Worm (Caenorhabditis elegans): ENCODE measurements around the gene Y6D1A.2.

DNA sequence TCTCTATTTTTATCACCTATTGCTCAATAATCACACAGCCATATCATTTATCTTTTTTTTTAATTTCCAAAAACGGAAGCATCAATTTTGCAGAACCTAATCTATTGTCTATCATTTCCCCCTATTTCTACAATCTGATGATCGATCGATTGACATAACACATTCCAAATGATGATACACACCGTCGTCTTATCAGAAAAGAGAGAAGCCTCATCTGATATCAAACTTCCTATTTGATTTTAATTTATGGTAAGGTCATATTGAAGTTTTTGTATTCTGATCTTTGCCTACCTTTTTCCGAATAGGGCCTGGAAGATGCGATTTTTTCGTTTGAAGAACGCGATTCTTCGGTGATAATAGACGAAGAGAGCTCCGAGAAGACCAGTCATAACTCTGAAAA is 29.8 kb upstream of the Y6D1A.2 start:
- no peak for TF ChIP-seq rnt-1 (tag; optimal IDR thresholded peaks at IDR 0.05)
- no peak for TF ChIP-seq K09A11.1 (tag; optimal IDR thresholded peaks at IDR 0.05; ENCODE audit: insufficient read depth)
- no peak for TF ChIP-seq ceh-9 (tag; optimal IDR thresholded peaks at IDR 0.05)
- TF ChIP-seq gmeb-2 (tag; optimal IDR thresholded peaks at IDR 0.05) = no peak
- TF ChIP-seq ahr-1 (tag; optimal IDR thresholded peaks at IDR 0.05) = no peak
- no peak for TF ChIP-seq ama-1 (optimal IDR thresholded peaks at IDR 0.05)
- TF ChIP-seq unc-42 (tag; optimal IDR thresholded peaks at IDR 0.05) = no peak
- no peak for TF ChIP-seq elt-2 (tag; optimal IDR thresholded peaks at IDR 0.05)
- no peak for TF ChIP-seq fkh-10 (GFP tag; optimal IDR thresholded peaks at IDR 0.05)
- TF ChIP-seq nhr-11 (tag; optimal IDR thresholded peaks at IDR 0.05) = no peak
- no peak for TF ChIP-seq ttx-3 (tag; optimal IDR thresholded peaks at IDR 0.05)

Measured in whole organism, late embryonic.